Worm (Caenorhabditis elegans): ENCODE measurements around the gene ctl-2.
"Not testable (repeated sequence)": the region's sequence is repeated elsewhere in the genome, so short reads cannot be mapped to it uniquely, and the experiment has no call there.

DNA sequence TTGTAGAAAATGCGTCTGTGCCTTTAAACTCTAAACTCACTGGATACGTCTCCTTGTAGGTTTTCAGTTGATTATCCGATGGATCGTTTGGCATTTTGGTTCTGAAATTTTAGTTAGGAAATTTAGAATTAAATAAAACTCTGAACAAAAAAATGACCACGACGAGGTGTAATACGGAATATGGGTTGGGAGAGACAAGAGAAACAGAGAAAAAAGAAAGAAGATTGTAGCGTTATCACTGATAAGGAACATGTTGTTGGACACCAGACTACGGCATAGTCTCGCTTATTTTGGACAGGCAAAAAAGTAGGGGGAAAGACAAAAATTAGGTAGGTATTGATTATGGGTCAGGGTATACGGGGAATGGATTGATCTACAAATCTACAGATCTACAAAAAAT is at the start of gene ctl-2:
- not testable (repeated sequence) for TF ChIP-seq nhr-12 (tag; optimal IDR thresholded peaks at IDR 0.05); nhr-129 (tag; optimal IDR thresholded peaks at IDR 0.05); blmp-1 (tag; optimal IDR thresholded peaks at IDR 0.05; ENCODE audit: insufficient read depth); skn-1 (tag; optimal IDR thresholded peaks at IDR 0.05); ceh-16 (tag; optimal IDR thresholded peaks at IDR 0.05)
